Fruit fly (Drosophila melanogaster) Kc167 (cell line): ENCODE measurements around the gene CG34251.

Experiments used
- Myc ChIP-seq: fragments of >200 bp; optimal IDR thresholded peaks from 2 replicates; lab custom pipeline; 2017; ENCODE audit warnings: missing external identifiers
- h ChIP-seq: fragments of >200 bp; optimal IDR thresholded peaks from 3 replicates; lab custom pipeline; 2018; ENCODE audit warnings: missing external identifiers
- insv ChIP-seq: fragments of >200 bp; optimal IDR thresholded peaks from 3 replicates; lab custom pipeline; 2018; ENCODE audit warnings: missing external identifiers
- psq ChIP-seq: fragments of >200 bp; optimal IDR thresholded peaks from 2 replicates; lab custom pipeline; 2017; ENCODE audit warnings: missing external identifiers

dm6 chr3L:17643985-17644905 lies 27.2 kb upstream of the CG34251 start:
- TF ChIP-seq insv (lab: Kevin White, UChicago) (no peak), h (lab: Kevin White, UChicago) (no peak), Myc (lab: Kevin White, UChicago) (no peak), psq (lab: Kevin White, UChicago) (no peak)
